Fruit fly (Drosophila melanogaster): ENCODE measurements around the gene Ranbp21.

dm6 chrX:19601644-19602043, 50.4 kb downstream of the Ranbp21 start, which contains the start of gene CG14220:
- TF ChIP-seq br (GFP tag; optimal IDR thresholded peaks at IDR 0.05) (no peak), GATAd (GFP tag; optimal IDR thresholded peaks at IDR 0.05) (no peak), ey (GFP tag; optimal IDR thresholded peaks at IDR 0.05) (no peak), Sp1 (GFP tag; optimal IDR thresholded peaks at IDR 0.05) (peak; percentile 15), Vsx2 (GFP tag; optimal IDR thresholded peaks at IDR 0.05; ENCODE audit: partially characterized antibody) (no peak)

Data from whole organism, wandering third instar larva.